Fruit fly (Drosophila melanogaster) whole organism, embryonic: Measurements from ENCODE around the gene CG32428.

Experiments
- Atf-2 ChIP-seq: fragments of 200-800 bp; sonication (Bioruptor generic); optimal IDR thresholded peaks from 2 replicates; lab custom pipeline; 2016; ENCODE audit warnings: missing biosample characterization, missing genetic modification characterization
- Atf3 ChIP-seq: fragments of 200-800 bp; sonication (Bioruptor generic); optimal IDR thresholded peaks from 3 replicates; lab custom pipeline; 2016; ENCODE audit warnings: missing biosample characterization, missing genetic modification characterization
- Bgb ChIP-seq: fragments of 200-800 bp; sonication (Bioruptor generic); IDR thresholded peaks from 2 replicates; pipeline ENCODE4 v1.3.6; 2022; ENCODE audit warnings: missing biosample characterization, missing genetic modification characterization; ENCODE audit not compliant: partially characterized antibody
- CG1024 ChIP-seq: fragments of 200-800 bp; sonication (Bioruptor generic); IDR thresholded peaks from 2 replicates; pipeline ENCODE4 v1.3.6; 2022; ENCODE audit warnings: missing biosample characterization, missing genetic modification characterization
- CG12071 ChIP-seq: fragments of 200-800 bp; sonication (Bioruptor generic); optimal IDR thresholded peaks from 3 replicates; lab custom pipeline; 2018; ENCODE audit warnings: missing biosample characterization, mild to moderate bottlenecking, missing genetic modification characterization
- CG12155 ChIP-seq: fragments of 200-800 bp; sonication (Bioruptor generic); optimal IDR thresholded peaks from 3 replicates; lab custom pipeline; 2016; ENCODE audit warnings: missing biosample characterization, missing genetic modification characterization
- CG12391 ChIP-seq: fragments of 200-800 bp; sonication (Bioruptor generic); optimal IDR thresholded peaks from 3 replicates; lab custom pipeline; 2018; ENCODE audit warnings: missing biosample characterization, mild to moderate bottlenecking, missing genetic modification characterization, moderate library complexity
- CG12744 ChIP-seq: fragments of 200-800 bp; sonication (Bioruptor generic); optimal IDR thresholded peaks from 2 replicates; lab custom pipeline; 2016; ENCODE audit warnings: missing biosample characterization, missing genetic modification characterization
- CG14014 ChIP-seq: fragments of 200-800 bp; sonication (Bioruptor generic); IDR thresholded peaks from 2 replicates; pipeline ENCODE4 v1.3.6; 2022; ENCODE audit warnings: missing biosample characterization, missing genetic modification characterization
- CG15514 ChIP-seq: fragments of 200-800 bp; sonication (Bioruptor generic); optimal IDR thresholded peaks from 3 replicates; lab custom pipeline; 2017; ENCODE audit warnings: missing biosample characterization, missing genetic modification characterization, mild to moderate bottlenecking, moderate library complexity, missing genetic modification reagents
- CG15601 ChIP-seq: fragments of 200-800 bp; sonication (Bioruptor generic); optimal IDR thresholded peaks from 3 replicates; lab custom pipeline; 2019; ENCODE audit warnings: missing biosample characterization, mild to moderate bottlenecking, missing genetic modification characterization, moderate library complexity
- CG17359 ChIP-seq: fragments of 200-800 bp; sonication (Bioruptor generic); optimal IDR thresholded peaks from 3 replicates; lab custom pipeline; 2018; ENCODE audit warnings: missing biosample characterization, mild to moderate bottlenecking, missing genetic modification characterization, moderate library complexity
- CG17568 ChIP-seq: fragments of 200-800 bp; sonication (Bioruptor generic); optimal IDR thresholded peaks from 2 replicates; lab custom pipeline; 2018; ENCODE audit warnings: missing biosample characterization, mild to moderate bottlenecking, missing genetic modification characterization, moderate library complexity
- CG17912 ChIP-seq: fragments of 200-800 bp; sonication (Bioruptor generic); optimal IDR thresholded peaks from 2 replicates; lab custom pipeline; 2018; ENCODE audit warnings: missing biosample characterization, mild to moderate bottlenecking, missing genetic modification characterization
- CG2120 ChIP-seq: fragments of 200-800 bp; sonication (Bioruptor generic); optimal IDR thresholded peaks from 3 replicates; lab custom pipeline; 2016; ENCODE audit warnings: missing biosample characterization, missing genetic modification characterization
- CG2889 ChIP-seq: fragments of 200-800 bp; sonication (Bioruptor generic); IDR thresholded peaks from 3 replicates; pipeline ENCODE4 v1.3.6; 2022; ENCODE audit warnings: missing biosample characterization, missing genetic modification characterization
- CG33213 ChIP-seq: fragments of 200-800 bp; sonication (Bioruptor generic); optimal IDR thresholded peaks from 3 replicates; lab custom pipeline; 2016; ENCODE audit warnings: missing biosample characterization, missing genetic modification characterization
- CG4854 ChIP-seq: fragments of 200-800 bp; sonication (Bioruptor generic); optimal IDR thresholded peaks from 2 replicates; lab custom pipeline; 2016; ENCODE audit warnings: missing biosample characterization, missing genetic modification characterization, inconsistent platforms
- CG5245 ChIP-seq: fragments of 200-800 bp; sonication (Bioruptor generic); optimal IDR thresholded peaks from 3 replicates; lab custom pipeline; 2016; ENCODE audit warnings: missing biosample characterization, missing genetic modification characterization
- CG7745 ChIP-seq: fragments of 200-800 bp; sonication (Bioruptor generic); optimal IDR thresholded peaks from 2 replicates; lab custom pipeline; 2018; ENCODE audit warnings: missing biosample characterization, mild to moderate bottlenecking, missing genetic modification characterization, moderate library complexity
- CG9609 ChIP-seq: fragments of 200-800 bp; sonication (Bioruptor generic); optimal IDR thresholded peaks from 3 replicates; lab custom pipeline; 2016; ENCODE audit warnings: missing biosample characterization, missing genetic modification characterization
- CG9817 ChIP-seq: fragments of 200-800 bp; sonication (Bioruptor generic); optimal IDR thresholded peaks from 2 replicates; lab custom pipeline; 2018; ENCODE audit warnings: missing biosample characterization, mild to moderate bottlenecking, missing genetic modification characterization, moderate library complexity
- CG9876 ChIP-seq: fragments of 200-800 bp; sonication (Bioruptor generic); optimal IDR thresholded peaks from 2 replicates; lab custom pipeline; 2016; ENCODE audit warnings: missing biosample characterization, missing genetic modification characterization
- HLH3B ChIP-seq: fragments of 200-800 bp; sonication (Bioruptor generic); IDR thresholded peaks from 2 replicates; pipeline ENCODE4 v1.3.6; 2022; ENCODE audit warnings: missing biosample characterization, missing genetic modification characterization
- Hey ChIP-seq: fragments of 200-800 bp; sonication (Bioruptor generic); optimal IDR thresholded peaks from 3 replicates; lab custom pipeline; 2018; ENCODE audit warnings: missing biosample characterization, mild to moderate bottlenecking, missing genetic modification characterization
- NC2β ChIP-seq: fragments of 200-800 bp; sonication (Bioruptor generic); optimal IDR thresholded peaks from 2 replicates; lab custom pipeline; 2016; ENCODE audit warnings: missing biosample characterization, missing genetic modification characterization
- NFAT ChIP-seq: fragments of 200-800 bp; sonication (Bioruptor generic); IDR thresholded peaks from 2 replicates; pipeline ENCODE4 v1.3.6; 2022; ENCODE audit warnings: missing biosample characterization, missing genetic modification characterization
- Opbp ChIP-seq: fragments of 200-800 bp; sonication (Bioruptor generic); IDR thresholded peaks from 3 replicates; pipeline ENCODE4 v1.3.6; 2022; ENCODE audit warnings: missing biosample characterization, missing genetic modification characterization; ENCODE audit not compliant: partially characterized antibody
- PHDP ChIP-seq: fragments of 200-800 bp; sonication (Bioruptor generic); optimal IDR thresholded peaks from 3 replicates; lab custom pipeline; 2018; ENCODE audit warnings: missing biosample characterization, mild to moderate bottlenecking, missing genetic modification characterization, moderate library complexity
- Tbp ChIP-seq: fragments of >200 bp; optimal IDR thresholded peaks from 2 replicates; lab custom pipeline; 2018; ENCODE audit warnings: missing biosample characterization, missing genetic modification characterization
- Vsx1 ChIP-seq: fragments of 200-800 bp; sonication (Bioruptor generic); optimal IDR thresholded peaks from 2 replicates; lab custom pipeline; 2017; ENCODE audit warnings: missing biosample characterization, mild to moderate bottlenecking, missing genetic modification characterization, missing genetic modification reagents
- ato ChIP-seq: fragments of 200-800 bp; sonication (Bioruptor generic); IDR thresholded peaks from 2 replicates; pipeline ENCODE4 v1.3.6; 2022; ENCODE audit warnings: missing biosample characterization, missing genetic modification characterization; ENCODE audit not compliant: partially characterized antibody
- bowl ChIP-seq: fragments of 200-800 bp; sonication (Bioruptor generic); IDR thresholded peaks from 2 replicates; pipeline ENCODE4 v1.3.6; 2022; ENCODE audit warnings: missing biosample characterization, missing genetic modification characterization
- cg ChIP-seq: fragments of 200-800 bp; sonication (Bioruptor generic); optimal IDR thresholded peaks from 3 replicates; lab custom pipeline; 2019; ENCODE audit warnings: missing biosample characterization, mild to moderate bottlenecking, missing genetic modification characterization, moderate library complexity
- crol ChIP-seq: fragments of 200-800 bp; sonication (Bioruptor generic); IDR thresholded peaks from 2 replicates; pipeline ENCODE4 v1.3.6; 2022; ENCODE audit warnings: missing biosample characterization, missing genetic modification characterization
- gcm ChIP-seq: fragments of 200-800 bp; sonication (Bioruptor generic); optimal IDR thresholded peaks from 2 replicates; lab custom pipeline; 2019; ENCODE audit warnings: missing biosample characterization, mild to moderate bottlenecking, missing genetic modification characterization, moderate library complexity
- gro ChIP-seq: fragments of 200-800 bp; sonication (Bioruptor generic); optimal IDR thresholded peaks from 2 replicates; lab custom pipeline; 2016; ENCODE audit warnings: missing biosample characterization, missing genetic modification characterization
- jumu ChIP-seq: fragments of 200-800 bp; sonication (Bioruptor generic); optimal IDR thresholded peaks from 3 replicates; lab custom pipeline; 2016; ENCODE audit warnings: missing biosample characterization, missing genetic modification characterization
- kni ChIP-seq: fragments of 200-800 bp; sonication (Bioruptor generic); optimal IDR thresholded peaks from 3 replicates; lab custom pipeline; 2017; ENCODE audit warnings: mild to moderate bottlenecking, missing biosample characterization, missing genetic modification reagents, missing genetic modification characterization
- lov ChIP-seq, 2 experiments: fragments of 200-800 bp in 1 of 2; fragments of >200 bp in 1 of 2; sonication (Bioruptor generic) in 1 of 2; IDR thresholded peaks in 1 of 2; optimal IDR thresholded peaks in 1 of 2; 2 replicates in 1 of 2; 3 replicates in 1 of 2; pipeline versions ENCODE4 v1.3.6 to Lab custom; 2017 to 2022; ENCODE audit warnings: missing biosample characterization in 1 of 2, missing genetic modification characterization in 1 of 2
- maf-S ChIP-seq: fragments of 200-800 bp; sonication (Bioruptor generic); optimal IDR thresholded peaks from 2 replicates; lab custom pipeline; 2016; ENCODE audit warnings: missing biosample characterization, missing genetic modification characterization
- odd ChIP-seq: fragments of 200-800 bp; sonication (Bioruptor generic); optimal IDR thresholded peaks from 2 replicates; lab custom pipeline; 2017; ENCODE audit warnings: missing biosample characterization, mild to moderate bottlenecking, missing genetic modification characterization
- sim ChIP-seq: fragments of 200-800 bp; sonication (Bioruptor generic); IDR thresholded peaks from 2 replicates; pipeline ENCODE4 v1.3.6; 2022; ENCODE audit warnings: missing biosample characterization, missing genetic modification characterization
- sima ChIP-seq: fragments of 200-800 bp; sonication (Bioruptor generic); optimal IDR thresholded peaks from 2 replicates; lab custom pipeline; 2016; ENCODE audit warnings: missing biosample characterization, missing genetic modification characterization
- so ChIP-seq: fragments of 200-800 bp; sonication (Bioruptor generic); IDR thresholded peaks from 3 replicates; pipeline ENCODE4 v1.3.6; 2022; ENCODE audit warnings: missing biosample characterization, missing genetic modification characterization
- tgo ChIP-seq: fragments of 200-800 bp; sonication (Bioruptor generic); IDR thresholded peaks from 3 replicates; pipeline ENCODE4 v1.3.6; 2022; ENCODE audit warnings: missing biosample characterization, missing genetic modification characterization
- tna ChIP-seq: fragments of 200-800 bp; sonication (Bioruptor generic); IDR thresholded peaks from 2 replicates; pipeline ENCODE4 v1.3.6; 2022; ENCODE audit warnings: missing biosample characterization, missing genetic modification characterization; ENCODE audit not compliant: partially characterized antibody
- toy ChIP-seq: fragments of 200-800 bp; sonication (Bioruptor generic); IDR thresholded peaks from 2 replicates; pipeline ENCODE4 v1.3.6; 2022; ENCODE audit warnings: missing biosample characterization, missing genetic modification characterization
- vnd ChIP-seq: fragments of 200-800 bp; sonication (Bioruptor generic); IDR thresholded peaks from 3 replicates; pipeline ENCODE4 v1.3.6; 2022; ENCODE audit warnings: missing biosample characterization, missing genetic modification characterization; ENCODE audit not compliant: partially characterized antibody

CG32428 gene

DNA sequence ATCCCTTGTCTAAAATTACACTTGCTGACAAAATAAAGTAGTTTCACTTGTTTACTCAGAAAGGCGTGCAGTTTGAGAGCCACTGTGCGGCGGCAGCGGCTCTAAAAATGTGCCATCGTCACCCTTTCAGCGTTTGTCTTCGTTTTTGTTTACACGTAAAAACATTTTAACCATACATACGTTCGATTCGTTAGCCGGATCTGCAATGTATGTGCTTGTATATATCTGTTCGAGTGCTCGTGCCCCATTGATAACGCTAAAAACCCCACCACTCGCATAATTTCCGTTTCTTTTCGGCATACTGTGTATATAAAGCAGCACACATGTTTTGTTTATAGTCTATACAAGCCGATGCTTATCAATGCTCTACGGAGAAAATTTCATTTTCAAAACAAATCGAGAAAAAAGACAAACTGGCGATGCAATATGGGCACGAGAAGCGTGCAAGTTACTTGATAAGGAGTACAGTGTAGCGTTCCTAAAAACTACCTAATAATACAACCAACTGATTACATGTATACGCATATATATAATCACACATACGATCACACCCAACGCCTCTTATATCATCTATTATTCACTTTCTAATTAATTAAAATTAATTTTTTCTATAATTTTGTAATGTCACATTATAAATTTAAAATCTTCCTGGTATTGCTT lies 43.1 kb upstream of the CG32428 start:
- peak; percentile 22; the same call in 2 of the 3 replicates for TF ChIP-seq tgo (GFP tag; lab: Robert Waterston, UW)
- no peak for TF ChIP-seq CG9609 (GFP tag; lab: Kevin White, UChicago)
- TF ChIP-seq sim (GFP tag; lab: Robert Waterston, UW), result no peak
- peak; percentile 12 for TF ChIP-seq CG9817 (tag; lab: Kevin White, UChicago)
- 0 out of 2 replicates have a peak, but pooled peaks have one; percentile 34 for TF ChIP-seq tna
- TF ChIP-seq sima (GFP tag; lab: Kevin White, UChicago), result no peak
- peak; percentile 45 for TF ChIP-seq PHDP (tag; lab: Kevin White, UChicago)
- peak; percentile 3 for TF ChIP-seq CG17568 (GFP tag; lab: Kevin White, UChicago)
- TF ChIP-seq CG12744 (GFP tag; lab: Kevin White, UChicago), result no peak
- no peak for TF ChIP-seq vnd (GFP tag; lab: Robert Waterston, UW)
- no peak for TF ChIP-seq CG9876
- TF ChIP-seq CG1024 (GFP tag; lab: Robert Waterston, UW), result no peak
- TF ChIP-seq CG12155 (GFP tag; lab: Kevin White, UChicago), result peak; percentile 39
- peak; percentile 33 for TF ChIP-seq cg (GFP tag; lab: Kevin White, UChicago)
- TF ChIP-seq Tbp (GFP tag; lab: Kevin White, UChicago), result no peak
- TF ChIP-seq Atf-2, result no peak
- TF ChIP-seq CG12071, result peak; percentile 41
- TF ChIP-seq CG5245 (GFP tag; lab: Kevin White, UChicago), result no peak
- TF ChIP-seq maf-S (GFP tag; lab: Kevin White, UChicago), result no peak
- no peak for TF ChIP-seq toy (GFP tag; lab: Robert Waterston, UW)
- peak; percentile 53 for TF ChIP-seq CG7745 (tag; lab: Kevin White, UChicago)
- 0 out of 3 replicates have a peak, but pooled peaks have one; percentile 42 for TF ChIP-seq Opbp (GFP tag; lab: Robert Waterston, UW)
- TF ChIP-seq bowl, result no peak
- no peak for TF ChIP-seq CG33213 (GFP tag; lab: Kevin White, UChicago)
- TF ChIP-seq so, result 0 out of 3 replicates have a peak, but pooled peaks have one; percentile 6
- no peak for TF ChIP-seq Atf3
- peak; percentile 61 for TF ChIP-seq CG12391 (tag; lab: Kevin White, UChicago)
- peak; percentile 22 for TF ChIP-seq CG15601 (tag; lab: Kevin White, UChicago)
- 0 out of 2 replicates have a peak, but pooled peaks have one; percentile 37 for TF ChIP-seq ato (GFP tag; lab: Robert Waterston, UW)
- no peak for TF ChIP-seq crol (GFP tag; lab: Robert Waterston, UW)
- TF ChIP-seq gro, result no peak
- no peak for TF ChIP-seq CG4854
- TF ChIP-seq CG15514 (GFP tag; lab: Kevin White, UChicago), result peak; percentile 16
- peak; percentile 68 for TF ChIP-seq Bgb (GFP tag; lab: Robert Waterston, UW)
- peak; percentile 31 for TF ChIP-seq gcm (GFP tag; lab: Kevin White, UChicago)
- TF ChIP-seq CG2889 (GFP tag; lab: Robert Waterston, UW), result peak; percentile 67; the same call in 2 of the 3 replicates
- peak; percentile 63 for TF ChIP-seq CG17359 (tag; lab: Kevin White, UChicago)
- no peak for TF ChIP-seq odd (GFP tag; lab: Kevin White, UChicago)
- no peak for TF ChIP-seq NC2β
- TF ChIP-seq CG17912 (GFP tag; lab: Kevin White, UChicago), result peak; percentile 38
- no peak for TF ChIP-seq jumu (GFP tag; lab: Kevin White, UChicago)
- TF ChIP-seq kni (GFP tag; lab: Kevin White, UChicago), result peak; percentile 49
- peak; percentile 43; the same call in 1 of the 2 replicates for TF ChIP-seq CG14014 (GFP tag; lab: Robert Waterston, UW)
- peak; percentile 19 for TF ChIP-seq CG2120 (GFP tag; lab: Kevin White, UChicago)
- no peak for TF ChIP-seq Hey
- no peak for TF ChIP-seq Vsx1 (GFP tag; lab: Kevin White, UChicago)
- TF ChIP-seq NFAT (GFP tag; lab: Robert Waterston, UW), result no peak
- TF ChIP-seq lov (optimal IDR thresholded peaks at IDR 0.05; lab: Kevin White, UChicago), result no peak
- no peak for TF ChIP-seq lov (GFP tag; IDR thresholded peaks at IDR 0.05; lab: Robert Waterston, UW)
- peak; percentile 36; the same call in 1 of the 2 replicates for TF ChIP-seq HLH3B (GFP tag; lab: Robert Waterston, UW)
